Fruit fly (Drosophila melanogaster): ENCODE measurements around the gene ND-75.

The ND-75 gene

dm6 chrX:8271363-8272061 lies 20.0 kb upstream of the ND-75 start, which contains the start of gene Corp (continued):
- no peak for TF ChIP-seq CG3995 (GFP tag; optimal IDR thresholded peaks at IDR 0.05)
- no peak for TF ChIP-seq CG32767 (GFP tag; IDR thresholded peaks at IDR 0.05)
- TF ChIP-seq so (GFP tag; IDR thresholded peaks at IDR 0.05), result peak; percentile 62; the same call in 2 of the 3 replicates
- no peak for TF ChIP-seq inv (GFP tag; IDR thresholded peaks at IDR 0.05; ENCODE audit: partially characterized antibody)
- TF ChIP-seq al (GFP tag; IDR thresholded peaks at IDR 0.05), result no peak
- no peak for TF ChIP-seq sd (tag; optimal IDR thresholded peaks at IDR 0.05)
- TF ChIP-seq CG10565 (GFP tag; optimal IDR thresholded peaks at IDR 0.05), result no peak
- no peak for TF ChIP-seq Hr39 (optimal IDR thresholded peaks at IDR 0.05)
- no peak for TF ChIP-seq CG4328 (GFP tag; optimal IDR thresholded peaks at IDR 0.05)
- TF ChIP-seq Ravus (GFP tag; IDR thresholded peaks at IDR 0.05), result no peak
- TF ChIP-seq psq (GFP tag; optimal IDR thresholded peaks at IDR 0.05), result no peak
- TF ChIP-seq HmgZ (tag; optimal IDR thresholded peaks at IDR 0.05), result no peak
- no peak for TF ChIP-seq Six4 (GFP tag; optimal IDR thresholded peaks at IDR 0.05)
- TF ChIP-seq fu2 (GFP tag; optimal IDR thresholded peaks at IDR 0.05), result no peak
- TF ChIP-seq CG13424 (tag; optimal IDR thresholded peaks at IDR 0.05), result peak; percentile 37
- no peak for TF ChIP-seq CG17912 (GFP tag; optimal IDR thresholded peaks at IDR 0.05)
- peak; percentile 50 for TF ChIP-seq gcm (GFP tag; optimal IDR thresholded peaks at IDR 0.05)
- TF ChIP-seq Hr51 (GFP tag; optimal IDR thresholded peaks at IDR 0.05), result peak in 1 of 2 experiments; percentile 74
- TF ChIP-seq org-1 (GFP tag; optimal IDR thresholded peaks at IDR 0.05), result no peak
- TF ChIP-seq B-H1 (GFP tag; IDR thresholded peaks at IDR 0.05), result no peak
- TF ChIP-seq jigr1 (GFP tag; IDR thresholded peaks at IDR 0.05), result no peak
- no peak for TF ChIP-seq tin (GFP tag; optimal IDR thresholded peaks at IDR 0.05)
- TF ChIP-seq Eip74EF (GFP tag; optimal IDR thresholded peaks at IDR 0.05), result peak in 1 of 2 experiments; percentile 31
- TF ChIP-seq ssp (GFP tag; IDR thresholded peaks at IDR 0.05), result no peak
- no peak for TF ChIP-seq jumu (GFP tag; optimal IDR thresholded peaks at IDR 0.05)
- no peak for TF ChIP-seq Lim3 (GFP tag; IDR thresholded peaks at IDR 0.05)
- TF ChIP-seq Blimp-1 (GFP tag; optimal IDR thresholded peaks at IDR 0.05), result peak; percentile 49
- TF ChIP-seq Elba2 (GFP tag; optimal IDR thresholded peaks at IDR 0.05), result peak; percentile 92
- TF ChIP-seq CG11723 (GFP tag; optimal IDR thresholded peaks at IDR 0.05), result no peak
- peak; percentile 17 for TF ChIP-seq CG2202 (tag; optimal IDR thresholded peaks at IDR 0.05)
- TF ChIP-seq CG10274 (GFP tag; optimal IDR thresholded peaks at IDR 0.05), result no peak
- peak; percentile 48 for TF ChIP-seq CG17328 (GFP tag; IDR thresholded peaks at IDR 0.05)
- peak; percentile 7 for TF ChIP-seq CG3407 (GFP tag; optimal IDR thresholded peaks at IDR 0.05)
- peak; percentile 27 for TF ChIP-seq CG15514 (GFP tag; optimal IDR thresholded peaks at IDR 0.05)
- TF ChIP-seq hth (optimal IDR thresholded peaks at IDR 0.05), result no peak
- TF ChIP-seq CG11560 (tag; IDR thresholded peaks at IDR 0.05), result no peak
- TF ChIP-seq CG12236 (GFP tag; optimal IDR thresholded peaks at IDR 0.05), result no peak
- TF ChIP-seq unc-4 (GFP tag; IDR thresholded peaks at IDR 0.05; ENCODE audit: partially characterized antibody), result no peak
- TF ChIP-seq crol (GFP tag; IDR thresholded peaks at IDR 0.05), result no peak
- no peak for TF ChIP-seq CG10543 (GFP tag; optimal IDR thresholded peaks at IDR 0.05)
- no peak for TF ChIP-seq CG1024 (GFP tag; IDR thresholded peaks at IDR 0.05)
- peak; percentile 33 for TF ChIP-seq CG9437 (GFP tag; optimal IDR thresholded peaks at IDR 0.05)
- TF ChIP-seq CG15011 (GFP tag; optimal IDR thresholded peaks at IDR 0.05), result no peak
- no peak for TF ChIP-seq fru (optimal IDR thresholded peaks at IDR 0.05)
- TF ChIP-seq D19B (GFP tag; optimal IDR thresholded peaks at IDR 0.05), result no peak
- TF ChIP-seq CG10267 (tag; optimal IDR thresholded peaks at IDR 0.05), result peak; percentile 38
- TF ChIP-seq Lhr (GFP tag; optimal IDR thresholded peaks at IDR 0.05), result no peak
- TF ChIP-seq CG3847 (GFP tag; IDR thresholded peaks at IDR 0.05), result no peak
- no peak for TF ChIP-seq Dip3 (GFP tag; optimal IDR thresholded peaks at IDR 0.05)
- no peak for TF ChIP-seq pho (GFP tag; optimal IDR thresholded peaks at IDR 0.05)
- TF ChIP-seq wor (GFP tag; IDR thresholded peaks at IDR 0.05), result no peak
